Worm (Caenorhabditis elegans) whole organism, young adult: ENCODE results near the gene cpin-1.

Experiments
- B0019.2 ChIP-seq: fragments of 200-800 bp; sonication (Bioruptor generic); conservative IDR thresholded peaks from 2 replicates; pipeline ENCODE4 v1.3.6; 2022; ENCODE audit warnings: missing genetic modification reagents, missing genetic modification characterization, missing compliant biosample characterization
- B0261.1 ChIP-seq: sonication (generic microtip); optimal IDR thresholded peaks from 2 replicates; lab custom pipeline; 2016; ENCODE audit warnings: mild to moderate bottlenecking, missing genetic modification characterization, moderate library complexity, missing compliant biosample characterization
- B0336.3 ChIP-seq: fragments of 200-800 bp; sonication (Bioruptor generic); IDR thresholded peaks from 2 replicates; pipeline ENCODE4 v1.3.6; 2022; ENCODE audit warnings: missing genetic modification characterization, missing compliant biosample characterization
- C06A6.2 ChIP-seq: fragments of 200-800 bp; sonication (Bioruptor generic); conservative IDR thresholded peaks from 2 replicates; pipeline ENCODE4 v1.3.6; 2022; ENCODE audit warnings: missing genetic modification characterization, missing compliant biosample characterization
- C17E4.6 ChIP-seq: fragments of 200-800 bp; sonication (Bioruptor generic); IDR thresholded peaks from 2 replicates; pipeline ENCODE4 v1.3.6; 2022; ENCODE audit warnings: missing genetic modification reagents, missing genetic modification characterization, missing compliant biosample characterization
- F10E7.11 ChIP-seq: sonication (generic microtip); optimal IDR thresholded peaks from 2 replicates; lab custom pipeline; 2017; ENCODE audit warnings: mild to moderate bottlenecking, missing genetic modification characterization, moderate library complexity, missing compliant biosample characterization
- F23B12.7 ChIP-seq: sonication (generic microtip); optimal IDR thresholded peaks from 2 replicates; lab custom pipeline; 2017; ENCODE audit warnings: missing genetic modification characterization, mild to moderate bottlenecking, missing compliant biosample characterization, antibody characterized with exemption, moderate library complexity; ENCODE audit not compliant: insufficient read depth
- F37B4.10 ChIP-seq: fragments of 200-800 bp; sonication (Bioruptor generic); IDR thresholded peaks from 2 replicates; pipeline ENCODE4 v1.3.6; 2022; ENCODE audit warnings: missing genetic modification characterization, missing compliant biosample characterization
- F39B2.1 ChIP-seq: fragments of 200-800 bp; sonication (Bioruptor generic); IDR thresholded peaks from 2 replicates; pipeline ENCODE4 v1.3.6; 2022; ENCODE audit warnings: missing genetic modification reagents, missing genetic modification characterization, missing compliant biosample characterization
- F49E8.2 ChIP-seq: sonication (generic microtip); optimal IDR thresholded peaks from 3 replicates; lab custom pipeline; 2017; ENCODE audit warnings: missing genetic modification characterization, mild to moderate bottlenecking, missing compliant biosample characterization, antibody characterized with exemption, moderate library complexity; ENCODE audit not compliant: insufficient read depth
- F52B5.7 ChIP-seq: sonication (generic microtip); optimal IDR thresholded peaks from 2 replicates; lab custom pipeline; 2016; ENCODE audit warnings: mild to moderate bottlenecking, missing genetic modification characterization, missing compliant biosample characterization
- F57A8.1 ChIP-seq: fragments of 200-800 bp; sonication (Bioruptor generic); optimal IDR thresholded peaks from 2 replicates; lab custom pipeline; 2018; ENCODE audit warnings: mild to moderate bottlenecking, missing genetic modification characterization, moderate library complexity, missing compliant biosample characterization
- F57C9.4 ChIP-seq: sonication (generic microtip); optimal IDR thresholded peaks from 2 replicates; lab custom pipeline; 2017; ENCODE audit warnings: mild to moderate bottlenecking, missing genetic modification characterization, missing compliant biosample characterization
- T07F8.4 ChIP-seq: sonication (generic microtip); optimal IDR thresholded peaks from 2 replicates; lab custom pipeline; 2016; ENCODE audit warnings: mild to moderate bottlenecking, missing genetic modification characterization, moderate library complexity, missing compliant biosample characterization
- Y56A3A.18 ChIP-seq: fragments of 200-800 bp; sonication (Bioruptor generic); IDR thresholded peaks from 2 replicates; pipeline ENCODE4 v1.3.6; 2022; ENCODE audit warnings: missing genetic modification reagents, missing genetic modification characterization, missing compliant biosample characterization
- Y67H2A.10 ChIP-seq: fragments of 200-800 bp; sonication (Bioruptor generic); conservative IDR thresholded peaks from 2 replicates; pipeline ENCODE4 v1.3.6; 2022; ENCODE audit warnings: missing genetic modification reagents, missing genetic modification characterization, missing compliant biosample characterization
- athp-1 ChIP-seq: sonication (generic microtip); optimal IDR thresholded peaks from 2 replicates; lab custom pipeline; 2017; ENCODE audit warnings: mild to moderate bottlenecking, missing genetic modification characterization, missing compliant biosample characterization
- attf-3 ChIP-seq: fragments of 200-800 bp; sonication (Bioruptor generic); conservative IDR thresholded peaks from 2 replicates; pipeline ENCODE4 v1.3.6; 2022; ENCODE audit warnings: missing genetic modification reagents, missing genetic modification characterization, missing compliant biosample characterization
- attf-5 ChIP-seq: fragments of 200-800 bp; sonication (Bioruptor generic); optimal IDR thresholded peaks from 2 replicates; lab custom pipeline; 2018; ENCODE audit warnings: mild to moderate bottlenecking, missing genetic modification characterization, missing compliant biosample characterization
- bed-1 ChIP-seq: fragments of 200-800 bp; sonication (Bioruptor generic); IDR thresholded peaks from 2 replicates; pipeline ENCODE4 v1.3.6; 2022; ENCODE audit warnings: missing genetic modification reagents, missing genetic modification characterization, missing compliant biosample characterization
- cebp-2 ChIP-seq: fragments of 200-800 bp; sonication (Bioruptor generic); IDR thresholded peaks from 2 replicates; pipeline ENCODE4 v1.3.6; 2022; ENCODE audit warnings: missing genetic modification characterization, missing compliant biosample characterization
- ceh-58 ChIP-seq: fragments of 200-800 bp; sonication (Bioruptor generic); IDR thresholded peaks from 2 replicates; pipeline ENCODE4 v1.3.6; 2022; ENCODE audit warnings: missing genetic modification characterization, missing compliant biosample characterization
- ceh-91 ChIP-seq: fragments of 200-800 bp; sonication (Bioruptor generic); IDR thresholded peaks from 2 replicates; pipeline ENCODE4 v1.3.6; 2022; ENCODE audit warnings: missing genetic modification reagents, missing genetic modification characterization, missing compliant biosample characterization
- chd-7 ChIP-seq: sonication (generic microtip); optimal IDR thresholded peaks from 2 replicates; lab custom pipeline; 2016; ENCODE audit warnings: mild to moderate bottlenecking, missing genetic modification characterization, moderate library complexity, missing compliant biosample characterization
- die-1 ChIP-seq: sonication (generic microtip); optimal IDR thresholded peaks from 2 replicates; lab custom pipeline; 2016; ENCODE audit warnings: missing genotype, mild to moderate bottlenecking, missing genetic modification characterization, missing compliant biosample characterization
- dox-1 ChIP-seq: fragments of 200-800 bp; sonication (Bioruptor generic); IDR thresholded peaks from 2 replicates; pipeline ENCODE4 v1.3.6; 2022; ENCODE audit warnings: missing genetic modification reagents, missing genetic modification characterization, missing compliant biosample characterization
- egl-44 ChIP-seq: fragments of 200-800 bp; sonication (Bioruptor generic); IDR thresholded peaks from 2 replicates; pipeline ENCODE4 v1.3.6; 2022; ENCODE audit warnings: missing genetic modification reagents, missing genetic modification characterization, missing compliant biosample characterization
- egrh-3 ChIP-seq: fragments of 200-800 bp; sonication (Bioruptor generic); IDR thresholded peaks from 2 replicates; pipeline ENCODE4 v1.3.6; 2022; ENCODE audit warnings: missing genetic modification reagents, missing genetic modification characterization, missing compliant biosample characterization
- ets-4 ChIP-seq: fragments of 200-800 bp; sonication (Bioruptor generic); optimal IDR thresholded peaks from 2 replicates; lab custom pipeline; 2018; ENCODE audit warnings: mild to moderate bottlenecking, missing genetic modification characterization, missing compliant biosample characterization
- gei-17 ChIP-seq: fragments of 200-800 bp; sonication (Bioruptor generic); optimal IDR thresholded peaks from 2 replicates; lab custom pipeline; 2018; ENCODE audit warnings: mild to moderate bottlenecking, missing genetic modification characterization, missing compliant biosample characterization
- hlh-12 ChIP-seq: sonication (generic microtip); optimal IDR thresholded peaks from 2 replicates; lab custom pipeline; 2016; ENCODE audit warnings: missing genetic modification characterization, missing compliant biosample characterization
- hmg-1.2 ChIP-seq: fragments of 200-800 bp; sonication (Bioruptor generic); IDR thresholded peaks from 2 replicates; pipeline ENCODE4 v1.3.6; 2022; ENCODE audit warnings: missing genetic modification reagents, missing genetic modification characterization, missing compliant biosample characterization
- hmg-20 ChIP-seq: fragments of 200-800 bp; sonication (Bioruptor generic); IDR thresholded peaks from 2 replicates; pipeline ENCODE4 v1.3.6; 2022; ENCODE audit warnings: missing genetic modification reagents, missing genetic modification characterization, missing compliant biosample characterization
- hrde-1 ChIP-seq: sonication (generic microtip); optimal IDR thresholded peaks from 2 replicates; lab custom pipeline; 2016; ENCODE audit warnings: missing genetic modification characterization, mild to moderate bottlenecking, missing compliant biosample characterization, moderate library complexity, missing genotype, missing genetic modification reagents, borderline replicate concordance
- hsf-1 ChIP-seq: fragments of 200-800 bp; sonication (Bioruptor generic); IDR thresholded peaks from 2 replicates; pipeline ENCODE4 v1.3.6; 2022; ENCODE audit warnings: missing genetic modification reagents, missing genetic modification characterization, missing compliant biosample characterization
- lin-26 ChIP-seq: fragments of 200-800 bp; sonication (Bioruptor generic); IDR thresholded peaks from 2 replicates; pipeline ENCODE4 v1.3.6; 2022; ENCODE audit warnings: missing genetic modification reagents, missing genetic modification characterization, missing compliant biosample characterization
- lin-54 ChIP-seq: fragments of 200-800 bp; sonication (Bioruptor generic); optimal IDR thresholded peaks from 2 replicates; lab custom pipeline; 2018; ENCODE audit warnings: mild to moderate bottlenecking, missing genetic modification characterization, missing compliant biosample characterization
- lsy-27 ChIP-seq: sonication (generic microtip); optimal IDR thresholded peaks from 2 replicates; lab custom pipeline; 2017; ENCODE audit warnings: missing genetic modification characterization, mild to moderate bottlenecking, missing compliant biosample characterization, antibody characterized with exemption, missing genotype, borderline replicate concordance; ENCODE audit not compliant: insufficient read depth
- madf-10 ChIP-seq: sonication (generic microtip); optimal IDR thresholded peaks from 2 replicates; lab custom pipeline; 2016; ENCODE audit warnings: mild to moderate bottlenecking, missing genetic modification characterization, missing compliant biosample characterization
- madf-3 ChIP-seq: fragments of 200-800 bp; sonication (Bioruptor generic); IDR thresholded peaks from 2 replicates; pipeline ENCODE4 v1.3.6; 2022; ENCODE audit warnings: missing genetic modification reagents, missing genetic modification characterization, missing compliant biosample characterization
- nhr-179 ChIP-seq: sonication (generic microtip); optimal IDR thresholded peaks from 2 replicates; lab custom pipeline; 2016; ENCODE audit warnings: mild to moderate bottlenecking, missing genetic modification characterization, missing compliant biosample characterization
- nhr-27 ChIP-seq: fragments of 200-800 bp; sonication (Bioruptor generic); optimal IDR thresholded peaks from 2 replicates; lab custom pipeline; 2018; ENCODE audit warnings: mild to moderate bottlenecking, missing genetic modification characterization, moderate library complexity, missing compliant biosample characterization
- rpc-1 ChIP-seq, 2 experiments: fragments of 150-350 bp in 1 of 2; sonication (generic microtip) in 1 of 2; optimal IDR thresholded peaks; 2 replicates each; lab custom pipeline; 2014 to 2018; ENCODE audit warnings: missing biosample characterization in 1 of 2, missing genetic modification characterization in 1 of 2, missing genetic modification reagents in 1 of 2, missing genotype in 1 of 2
- tbp1 ChIP-seq: fragments of 200-800 bp; sonication (Bioruptor generic); optimal IDR thresholded peaks from 2 replicates; lab custom pipeline; 2018; ENCODE audit warnings: mild to moderate bottlenecking, missing genetic modification characterization, missing compliant biosample characterization
- tbx-9 ChIP-seq: sonication (generic microtip); optimal IDR thresholded peaks from 2 replicates; lab custom pipeline; 2016; ENCODE audit warnings: borderline replicate concordance, missing genetic modification characterization, inconsistent platforms, missing compliant biosample characterization
- ztf-22 ChIP-seq: fragments of 200-800 bp; sonication (Bioruptor generic); optimal IDR thresholded peaks from 2 replicates; lab custom pipeline; 2018; ENCODE audit warnings: mild to moderate bottlenecking, missing genetic modification characterization, moderate library complexity, missing compliant biosample characterization
- ztf-25 ChIP-seq: fragments of 200-800 bp; sonication (Bioruptor generic); IDR thresholded peaks from 2 replicates; pipeline ENCODE4 v1.3.6; 2022; ENCODE audit warnings: missing genetic modification reagents, missing genetic modification characterization, missing compliant biosample characterization
- ztf-26 ChIP-seq: sonication (generic microtip); optimal IDR thresholded peaks from 2 replicates; lab custom pipeline; 2017; ENCODE audit warnings: missing genetic modification characterization, missing compliant biosample characterization
- ztf-6 ChIP-seq: fragments of 200-800 bp; sonication (Bioruptor generic); IDR thresholded peaks from 2 replicates; pipeline ENCODE4 v1.3.6; 2022; ENCODE audit warnings: missing genetic modification reagents, missing genetic modification characterization, missing compliant biosample characterization

Gene cpin-1

ce11 chrIV:9438753-9439152, 11.7 kb upstream of the cpin-1 start (continued):
- TF ChIP-seq madf-10: no peak
- no peak for TF ChIP-seq rpc-1 (optimal IDR thresholded peaks at IDR 0.05; lab: Kevin White, UChicago)
- no peak for TF ChIP-seq rpc-1 (tag; optimal IDR thresholded peaks at IDR 0.05; lab: Kevin White, UChicago)
- TF ChIP-seq hlh-12: no peak
- TF ChIP-seq tbp1 (GFP tag; lab: Kevin White, UChicago): no peak
- peak; percentile 76 for TF ChIP-seq lin-26 (GFP tag; lab: Robert Waterston, UW)
- TF ChIP-seq gei-17 (GFP tag; lab: Kevin White, UChicago): peak; percentile 32
- TF ChIP-seq attf-3: no peak
- no peak for TF ChIP-seq B0019.2 (GFP tag; lab: Robert Waterston, UW)
- peak; percentile 83 for TF ChIP-seq Y56A3A.18 (GFP tag; lab: Robert Waterston, UW)
- no peak for TF ChIP-seq ztf-6
- TF ChIP-seq ets-4: no peak
- no peak; the same call in 1 of the 2 replicates for TF ChIP-seq C06A6.2 (GFP tag; lab: Robert Waterston, UW)
- peak; percentile 32 for TF ChIP-seq die-1 (tag; lab: Kevin White, UChicago)
- TF ChIP-seq F10E7.11 (tag; lab: Kevin White, UChicago): no peak
- no peak for TF ChIP-seq nhr-27
- no peak for TF ChIP-seq attf-5
- TF ChIP-seq hmg-1.2: peak; percentile 30; the same call in 1 of the 2 replicates
- no peak for TF ChIP-seq F52B5.7 (tag; lab: Kevin White, UChicago)
- TF ChIP-seq ceh-58 (GFP tag; lab: Robert Waterston, UW): no peak
- peak; percentile 49; the same call in 1 of the 2 replicates for TF ChIP-seq hsf-1 (GFP tag; lab: Robert Waterston, UW)
- TF ChIP-seq hrde-1 (tag; lab: Kevin White, UChicago): no peak
- TF ChIP-seq C17E4.6: no peak
- peak; percentile 53; the same call in 1 of the 2 replicates for TF ChIP-seq hmg-20 (GFP tag; lab: Robert Waterston, UW)
- TF ChIP-seq nhr-179 (tag; lab: Kevin White, UChicago): no peak
- TF ChIP-seq ztf-26 (tag; lab: Kevin White, UChicago): peak; percentile 57
- TF ChIP-seq ceh-91: no peak
- no peak for TF ChIP-seq egl-44 (GFP tag; lab: Robert Waterston, UW)
- no peak for TF ChIP-seq ztf-25 (GFP tag; lab: Robert Waterston, UW)
- TF ChIP-seq F23B12.7 (tag; lab: Kevin White, UChicago): no peak
- no peak for TF ChIP-seq ztf-22
- no peak for TF ChIP-seq F49E8.2
- no peak for TF ChIP-seq F57C9.4 (tag; lab: Kevin White, UChicago)
- TF ChIP-seq B0336.3 (GFP tag; lab: Robert Waterston, UW): peak; percentile 93
- TF ChIP-seq Y67H2A.10: no peak
- TF ChIP-seq madf-3 (GFP tag; lab: Robert Waterston, UW): peak; percentile 80
- no peak for TF ChIP-seq bed-1 (GFP tag; lab: Robert Waterston, UW)
- TF ChIP-seq lin-54: peak; percentile 27
- TF ChIP-seq cebp-2 (GFP tag; lab: Robert Waterston, UW): no peak
- TF ChIP-seq T07F8.4 (tag; lab: Kevin White, UChicago): no peak
- no peak for TF ChIP-seq tbx-9
- TF ChIP-seq F39B2.1 (GFP tag; lab: Robert Waterston, UW): no peak
- no peak for TF ChIP-seq F57A8.1 (GFP tag; lab: Kevin White, UChicago)
- TF ChIP-seq lsy-27 (tag; lab: Kevin White, UChicago): no peak
- peak; percentile 26 for TF ChIP-seq chd-7 (tag; lab: Kevin White, UChicago)
- no peak for TF ChIP-seq F37B4.10
- TF ChIP-seq athp-1 (tag; lab: Kevin White, UChicago): peak; percentile 24
- no peak for TF ChIP-seq B0261.1 (tag; lab: Kevin White, UChicago)
- no peak for TF ChIP-seq dox-1
- no peak for TF ChIP-seq egrh-3 (GFP tag; lab: Robert Waterston, UW)
